Worm (Caenorhabditis elegans) whole organism, L4 larva: Measurements from ENCODE around the gene flp-25.

Experiments used
- R02D3.7 ChIP-seq: fragments of 150-350 bp; sonication (generic microtip); optimal IDR thresholded peaks from 3 replicates; lab custom pipeline; 2014; ENCODE audit warnings: missing biosample characterization, missing genetic modification characterization
- T26A8.4 ChIP-seq: fragments of 200-800 bp; sonication (Bioruptor generic); IDR thresholded peaks from 2 replicates; pipeline ENCODE4 v1.3.6; 2022; ENCODE audit warnings: missing genetic modification characterization, missing compliant biosample characterization
- Y105C5A.15 ChIP-seq: fragments of 200-800 bp; sonication (Bioruptor generic); IDR thresholded peaks from 2 replicates; pipeline ENCODE4 v1.3.6; 2022; ENCODE audit warnings: missing genetic modification characterization, missing compliant biosample characterization
- aha-1 ChIP-seq: fragments of 150-350 bp; peaks from one replicate; lab custom pipeline; 2014; ENCODE audit warnings: missing biosample characterization, missing genetic modification characterization
- aly-2 ChIP-seq: sonication (generic microtip); optimal IDR thresholded peaks from 2 replicates; lab custom pipeline; 2018; ENCODE audit warnings: missing biosample characterization, missing genetic modification characterization
- ceh-62 ChIP-seq: sonication (generic microtip); optimal IDR thresholded peaks from 2 replicates; lab custom pipeline; 2017; ENCODE audit warnings: missing biosample characterization, missing genetic modification characterization
- cey-2 ChIP-seq: sonication (generic microtip); optimal IDR thresholded peaks from 3 replicates; lab custom pipeline; 2017; ENCODE audit warnings: missing genetic modification characterization, mild to moderate bottlenecking, missing compliant biosample characterization, antibody characterized with exemption, borderline replicate concordance; ENCODE audit not compliant: insufficient read depth
- daf-16 ChIP-seq, 3 experiments: sonication (generic microtip); optimal IDR thresholded peaks; 2 replicates each; lab custom pipeline; 2016 to 2017; ENCODE audit warnings: missing genetic modification characterization in 3 of 3, missing genetic modification reagents in 3 of 3, mild to moderate bottlenecking in 2 of 3, missing compliant biosample characterization in 2 of 3, missing biosample characterization in 1 of 3, moderate library complexity in 1 of 3
- daf-8 ChIP-seq: fragments of 200-800 bp; sonication (Bioruptor generic); IDR thresholded peaks from 2 replicates; pipeline ENCODE4 v1.3.6; 2022; ENCODE audit warnings: missing genetic modification characterization, missing compliant biosample characterization
- dpl-1 ChIP-seq: fragments of 150-350 bp; optimal IDR thresholded peaks from 2 replicates; lab custom pipeline; 2014; ENCODE audit warnings: missing biosample characterization, missing genetic modification reagents, missing genetic modification characterization
- duxl-1 ChIP-seq: sonication (generic microtip); optimal IDR thresholded peaks from 2 replicates; lab custom pipeline; 2016; ENCODE audit warnings: mild to moderate bottlenecking, missing genetic modification characterization, moderate library complexity, missing compliant biosample characterization; ENCODE audit not compliant: poor library complexity
- dve-1 ChIP-seq: sonication (generic microtip); optimal IDR thresholded peaks from 2 replicates; lab custom pipeline; 2017; ENCODE audit warnings: antibody characterized with exemption, mild to moderate bottlenecking, missing genetic modification characterization, missing compliant biosample characterization; ENCODE audit not compliant: insufficient read depth
- hlh-11 ChIP-seq: fragments of 200-800 bp; sonication (Bioruptor generic); optimal IDR thresholded peaks from 2 replicates; lab custom pipeline; 2018; ENCODE audit warnings: mild to moderate bottlenecking, missing genetic modification characterization, missing compliant biosample characterization
- hlh-30 ChIP-seq: sonication (generic microtip); optimal IDR thresholded peaks from 2 replicates; lab custom pipeline; 2017; ENCODE audit warnings: antibody characterized with exemption, mild to moderate bottlenecking, missing genetic modification characterization, missing compliant biosample characterization; ENCODE audit not compliant: insufficient read depth
- hmg-1.1 ChIP-seq: fragments of 200-800 bp; sonication (Bioruptor generic); IDR thresholded peaks from 2 replicates; pipeline ENCODE4 v1.3.6; 2022; ENCODE audit warnings: missing genetic modification reagents, missing genetic modification characterization, missing compliant biosample characterization
- jun-1 ChIP-seq: fragments of 150-350 bp; optimal IDR thresholded peaks from 2 replicates; lab custom pipeline; 2014; ENCODE audit warnings: missing biosample characterization, missing genetic modification reagents, missing genetic modification characterization
- lim-7 ChIP-seq: fragments of 200-800 bp; sonication (Bioruptor generic); IDR thresholded peaks from 2 replicates; pipeline ENCODE4 v1.3.6; 2022; ENCODE audit warnings: missing genetic modification characterization, missing compliant biosample characterization
- lin-1 ChIP-seq: fragments of 200-800 bp; sonication (Bioruptor generic); IDR thresholded peaks from 2 replicates; pipeline ENCODE4 v1.3.6; 2022; ENCODE audit warnings: missing genetic modification reagents, missing genetic modification characterization, missing compliant biosample characterization
- lir-3 ChIP-seq: sonication (generic microtip); optimal IDR thresholded peaks from 2 replicates; lab custom pipeline; 2016; ENCODE audit warnings: mild to moderate bottlenecking, missing genetic modification characterization, missing compliant biosample characterization
- lsy-2 ChIP-seq, 2 experiments: fragments of 150-350 bp in 1 of 2; sonication (generic microtip) in 1 of 2; optimal IDR thresholded peaks; 2 replicates each; lab custom pipeline; 2014 to 2017; ENCODE audit warnings: missing biosample characterization in 2 of 2, missing genetic modification characterization in 2 of 2
- madf-9 ChIP-seq: fragments of 200-800 bp; sonication (Bioruptor generic); conservative IDR thresholded peaks from 2 replicates; pipeline ENCODE4 v1.3.6; 2022; ENCODE audit warnings: missing genetic modification reagents, missing genetic modification characterization, missing compliant biosample characterization
- mdl-1 ChIP-seq, 2 experiments: fragments of 150-350 bp in 1 of 2; sonication (generic microtip) in 1 of 2; optimal IDR thresholded peaks; 2 replicates each; lab custom pipeline; 2014 to 2017; ENCODE audit warnings: missing biosample characterization in 2 of 2, missing genetic modification characterization in 2 of 2
- mes-2 ChIP-seq: sonication (generic microtip); optimal IDR thresholded peaks from 2 replicates; lab custom pipeline; 2016; ENCODE audit warnings: missing genotype, mild to moderate bottlenecking, missing genetic modification characterization, missing compliant biosample characterization; ENCODE audit not compliant: poor library complexity, severe bottlenecking
- mxl-2 ChIP-seq: fragments of 200-800 bp; sonication (Bioruptor generic); conservative IDR thresholded peaks from 2 replicates; pipeline ENCODE4 v1.3.6; 2022; ENCODE audit warnings: missing genetic modification reagents, missing genetic modification characterization, missing compliant biosample characterization
- nhr-10 ChIP-seq: fragments of 150-350 bp; optimal IDR thresholded peaks from 2 replicates; lab custom pipeline; 2014; ENCODE audit warnings: missing biosample characterization, missing genetic modification characterization
- nhr-111 ChIP-seq: fragments of 200-800 bp; sonication (Bioruptor generic); optimal IDR thresholded peaks from 2 replicates; lab custom pipeline; 2018; ENCODE audit warnings: mild to moderate bottlenecking, missing genetic modification characterization, missing compliant biosample characterization
- nhr-25 ChIP-seq: sonication (generic microtip); optimal IDR thresholded peaks from 2 replicates; lab custom pipeline; 2017; ENCODE audit warnings: missing genetic modification characterization, mild to moderate bottlenecking, missing compliant biosample characterization, antibody characterized with exemption, moderate library complexity, borderline replicate concordance; ENCODE audit not compliant: insufficient read depth
- nhr-48 ChIP-seq: sonication (generic microtip); optimal IDR thresholded peaks from 2 replicates; lab custom pipeline; 2016; ENCODE audit warnings: mild to moderate bottlenecking, missing genetic modification characterization, missing compliant biosample characterization
- set-16 ChIP-seq: fragments of 200-800 bp; sonication (Bioruptor generic); IDR thresholded peaks from 2 replicates; pipeline ENCODE4 v1.3.6; 2022; ENCODE audit warnings: missing genetic modification reagents, missing genetic modification characterization, missing compliant biosample characterization
- skn-1 ChIP-seq: fragments of 150-350 bp; optimal IDR thresholded peaks from 2 replicates; lab custom pipeline; 2014; ENCODE audit warnings: missing biosample characterization, missing genetic modification characterization
- spr-3 ChIP-seq: fragments of 200-800 bp; sonication (Bioruptor generic); optimal IDR thresholded peaks from 2 replicates; lab custom pipeline; 2018; ENCODE audit warnings: mild to moderate bottlenecking, missing genetic modification characterization, missing compliant biosample characterization
- unc-62 ChIP-seq, 3 experiments: fragments of 150-350 bp in 1 of 3; sonication (generic microtip); optimal IDR thresholded peaks in 2 of 3; peaks in 1 of 3; 1 replicate in 1 of 3; 2 replicates in 2 of 3; lab custom pipeline; 2014 to 2017; ENCODE audit warnings: missing biosample characterization in 3 of 3, missing genetic modification characterization in 3 of 3, missing genetic modification reagents in 3 of 3, missing genotype in 1 of 3
- zfp-2 ChIP-seq: sonication (generic microtip); optimal IDR thresholded peaks from 2 replicates; lab custom pipeline; 2016; ENCODE audit warnings: mild to moderate bottlenecking, missing genetic modification characterization, missing compliant biosample characterization
- zip-2 ChIP-seq: fragments of 150-350 bp; optimal IDR thresholded peaks from 2 replicates; lab custom pipeline; 2014; ENCODE audit warnings: missing biosample characterization, missing genetic modification characterization
- ztf-11 ChIP-seq: fragments of 150-350 bp; optimal IDR thresholded peaks from 2 replicates; lab custom pipeline; 2014; ENCODE audit warnings: missing biosample characterization, missing genetic modification characterization

The flp-25 gene

ce11 chrIII:9346114-9346513 lies 15.2 kb upstream of the flp-25 start:
- TF ChIP-seq skn-1 (tag; lab: Kevin White, UChicago) = no peak
- TF ChIP-seq unc-62 (GFP tag; optimal IDR thresholded peaks at IDR 0.05 in 1 of 2; lab: Kevin White, UChicago) = peak in 1 of 2 experiments; percentile 83
- no peak for TF ChIP-seq unc-62 (tag; optimal IDR thresholded peaks at IDR 0.05; lab: Kevin White, UChicago)
- no peak for TF ChIP-seq ztf-11
- TF ChIP-seq lim-7 (GFP tag; lab: Robert Waterston, UW) = no peak
- TF ChIP-seq mdl-1 (tag; optimal IDR thresholded peaks at IDR 0.05; lab: Kevin White, UChicago) = no peak
- TF ChIP-seq hlh-11 (tag; lab: Kevin White, UChicago) = peak; percentile 16

- TF ChIP-seq lir-3 (tag; lab: Kevin White, UChicago) = no peak
- peak; percentile 17 for TF ChIP-seq mes-2
- TF ChIP-seq hlh-11 (tag; lab: Kevin White, UChicago) = peak; percentile 35
- TF ChIP-seq spr-3 (GFP tag; lab: Kevin White, UChicago) = no peak
- peak; percentile 53 for TF ChIP-seq aha-1 (tag; lab: Kevin White, UChicago)
- no peak for TF ChIP-seq daf-16 (GFP tag; optimal IDR thresholded peaks at IDR 0.05; lab: Kevin White, UChicago)
- no peak for TF ChIP-seq daf-16 (tag; optimal IDR thresholded peaks at IDR 0.05; lab: Kevin White, UChicago)
- TF ChIP-seq set-16 (GFP tag; lab: Robert Waterston, UW) = peak; percentile 34; the same call in 1 of the 2 replicates
- TF ChIP-seq, all 104 proteins: peak for 4
Measured at ce11 chrIII:9346722-9347121, 14.6 kb upstream of the flp-25 start.

- no peak for TF ChIP-seq nhr-48 (tag; lab: Kevin White, UChicago)
- no peak for TF ChIP-seq nhr-111 (GFP tag; lab: Kevin White, UChicago)
- TF ChIP-seq hlh-30 (tag; lab: Kevin White, UChicago) = peak; percentile 79
- no peak for TF ChIP-seq Y105C5A.15 (GFP tag; lab: Robert Waterston, UW)
- TF ChIP-seq madf-9 (GFP tag; lab: Robert Waterston, UW) = no peak
- no peak for TF ChIP-seq jun-1 (tag; lab: Kevin White, UChicago)
- TF ChIP-seq nhr-25 (tag; lab: Kevin White, UChicago) = no peak
- TF ChIP-seq duxl-1 (tag; lab: Kevin White, UChicago) = no peak
- peak; percentile 26 for TF ChIP-seq hlh-11 (tag; lab: Kevin White, UChicago)
- TF ChIP-seq lin-1 = no peak
- peak; percentile 53 for TF ChIP-seq set-16 (GFP tag; lab: Robert Waterston, UW)
Measured at ce11 chrIII:9353814-9354213, 7.5 kb upstream of the flp-25 start.

- no peak for TF ChIP-seq lsy-2 (tag; optimal IDR thresholded peaks at IDR 0.05; lab: Kevin White, UChicago)
- peak; percentile 52 for TF ChIP-seq set-16 (GFP tag; lab: Robert Waterston, UW)
Measured at ce11 chrIII:9355412-9355969, 5.8 kb upstream of the flp-25 start, which contains the start of gene chtb-1. TSS of gene chtb-1 (minus strand) at chrIII:9355462.

- TF ChIP-seq daf-8 (GFP tag; lab: Robert Waterston, UW) = no peak
- no peak for TF ChIP-seq ceh-62 (tag; lab: Kevin White, UChicago)
- no peak for TF ChIP-seq daf-16 (GFP tag; optimal IDR thresholded peaks at IDR 0.05; lab: Kevin White, UChicago)
- TF ChIP-seq daf-16 (tag; optimal IDR thresholded peaks at IDR 0.05; lab: Kevin White, UChicago) = no peak
- no peak for TF ChIP-seq zip-2 (tag; lab: Kevin White, UChicago)
- TF ChIP-seq nhr-10 = no peak
- TF ChIP-seq R02D3.7 (tag; lab: Kevin White, UChicago) = no peak
- TF ChIP-seq mxl-2 (GFP tag; lab: Robert Waterston, UW) = no peak
- TF ChIP-seq hmg-1.1 = no peak
- TF ChIP-seq dve-1 (tag; lab: Kevin White, UChicago) = no peak
- TF ChIP-seq cey-2 (tag; lab: Kevin White, UChicago) = no peak
- TF ChIP-seq aly-2 (tag; lab: Kevin White, UChicago) = no peak
- no peak for TF ChIP-seq dpl-1 (GFP tag; lab: Kevin White, UChicago)
- no peak for TF ChIP-seq nhr-48 (tag; lab: Kevin White, UChicago)
- no peak for TF ChIP-seq zfp-2 (tag; lab: Kevin White, UChicago)
- TF ChIP-seq T26A8.4 = no peak
Measured at ce11 chrIII:9359060-9359459, 2.3 kb upstream of the flp-25 start, which contains the start of gene K04H4.5. TSS of gene K04H4.5 (plus strand) at chrIII:9359360.
